Worm (Caenorhabditis elegans): ENCODE measurements around the gene nfyc-1.

nfyc-1 gene

ce11 chrII:18787-19186 is 24.9 kb upstream of the nfyc-1 start (continued):
- TF ChIP-seq F57C9.4 (tag; optimal IDR thresholded peaks at IDR 0.05) (no peak), nhr-90 (tag; optimal IDR thresholded peaks at IDR 0.05) (peak; percentile 14), ceh-27 (GFP tag; optimal IDR thresholded peaks at IDR 0.05) (peak; percentile 83), snpc-4 (GFP tag; optimal IDR thresholded peaks at IDR 0.05) (no peak), snpc-4 (tag; optimal IDR thresholded peaks at IDR 0.05) (peak in 1 of 4 experiments; percentile 40), athp-1 (tag; optimal IDR thresholded peaks at IDR 0.05) (no peak), lir-1 (GFP tag; conservative IDR thresholded peaks at IDR 0.05) (0 out of 2 replicates have a peak, but pooled peaks have one; percentile 21), nfyb-1 (GFP tag; IDR thresholded peaks at IDR 0.05) (peak; percentile 44), nfya-1 (tag; optimal IDR thresholded peaks at IDR 0.05; ENCODE audit: borderline replicate concordance, insufficient read depth) (no peak), dox-1 (GFP tag; IDR thresholded peaks at IDR 0.05) (peak; percentile 79), egl-44 (GFP tag; IDR thresholded peaks at IDR 0.05) (no peak), C06A6.2 (GFP tag; conservative IDR thresholded peaks at IDR 0.05) (0 out of 2 replicates have a peak, but pooled peaks have one; percentile 36), lin-26 (GFP tag; IDR thresholded peaks at IDR 0.05) (peak; percentile 65; the same call in 1 of the 2 replicates), cebp-1 (GFP tag; IDR thresholded peaks at IDR 0.05) (peak; percentile 55; the same call in 1 of the 2 replicates), cebp-1 (tag; optimal IDR thresholded peaks at IDR 0.05) (no peak), ekl-4 (GFP tag; IDR thresholded peaks at IDR 0.05) (peak; percentile 35; the same call in 1 of the 2 replicates), ztf-26 (tag; optimal IDR thresholded peaks at IDR 0.05) (peak; percentile 50), lin-40 (tag; optimal IDR thresholded peaks at IDR 0.05) (peak; percentile 81), Y95B8A.8 (GFP tag; IDR thresholded peaks at IDR 0.05) (no peak), dpl-1 (GFP tag; optimal IDR thresholded peaks at IDR 0.05) (no peak), Y53F4B.3 (GFP tag; IDR thresholded peaks at IDR 0.05) (no peak), hmg-1.2 (GFP tag; IDR thresholded peaks at IDR 0.05) (peak; percentile 96), repo-1 (tag; optimal IDR thresholded peaks at IDR 0.05) (peak; percentile 44), nhr-80 (tag; optimal IDR thresholded peaks at IDR 0.05) (peak; percentile 83), F23B12.7 (tag; optimal IDR thresholded peaks at IDR 0.05; ENCODE audit: insufficient read depth) (peak; percentile 46), ZK185.1 (tag; optimal IDR thresholded peaks at IDR 0.05; ENCODE audit: poor library complexity, severe bottlenecking) (peak; percentile 28), pbrm-1 (GFP tag; IDR thresholded peaks at IDR 0.05) (peak; percentile 42; the same call in 1 of the 2 replicates), lin-35 (GFP tag; optimal IDR thresholded peaks at IDR 0.05) (peak in 1 of 3 experiments; percentile 41), K12H6.12 (tag; optimal IDR thresholded peaks at IDR 0.05) (peak; percentile 73)

DNA sequence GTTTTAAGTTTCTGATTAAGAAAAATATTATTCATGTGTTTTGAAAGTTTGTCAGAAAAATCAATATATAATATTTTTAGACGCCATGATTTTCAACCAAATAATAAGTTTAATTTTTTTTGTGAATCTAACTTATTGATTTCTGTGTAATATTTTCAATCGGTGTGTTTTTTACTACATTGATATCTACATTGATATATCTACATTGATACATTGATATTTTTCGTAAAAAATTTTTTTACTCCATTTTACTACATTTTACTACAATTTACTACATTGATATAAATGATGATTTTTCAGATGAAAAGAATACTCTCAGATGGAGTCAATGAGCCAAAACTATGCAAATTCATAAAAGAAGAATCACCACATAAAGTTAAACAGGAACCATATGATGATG is 24.5 kb upstream of the nfyc-1 start, which contains the start of gene gmeb-1:
gmeb-1 (plus strand) TSS at position 301 of the 400 bp plus-strand sequence.
- TF ChIP-seq zfh-2 (GFP tag; conservative IDR thresholded peaks at IDR 0.05) (no peak), B0336.3 (GFP tag; IDR thresholded peaks at IDR 0.05) (no peak), hlh-26 (GFP tag; conservative IDR thresholded peaks at IDR 0.05) (no peak), ztf-26 (tag; optimal IDR thresholded peaks at IDR 0.05) (no peak), C17E4.6 (GFP tag; IDR thresholded peaks at IDR 0.05) (no peak), nfya-1 (tag; optimal IDR thresholded peaks at IDR 0.05; ENCODE audit: borderline replicate concordance, insufficient read depth) (no peak), rpc-1 (optimal IDR thresholded peaks at IDR 0.05) (no peak), rpc-1 (tag; optimal IDR thresholded peaks at IDR 0.05) (no peak), mcd-1 (GFP tag; IDR thresholded peaks at IDR 0.05) (no peak), nhr-179 (tag; optimal IDR thresholded peaks at IDR 0.05) (no peak), nhr-90 (tag; optimal IDR thresholded peaks at IDR 0.05) (no peak), K11D2.4 (GFP tag; IDR thresholded peaks at IDR 0.05) (no peak), dpff-1 (tag; optimal IDR thresholded peaks at IDR 0.05) (no peak), hlh-12 (tag; optimal IDR thresholded peaks at IDR 0.05) (no peak), hmg-20 (GFP tag; IDR thresholded peaks at IDR 0.05) (no peak)

All from whole organism, young adult.